Fruit fly (Drosophila melanogaster) whole organism, embryonic: ENCODE data around the gene RacGAP84C.

ENCODE experiments used
- Adf1 ChIP-seq: fragments of 200-800 bp; sonication (Bioruptor generic); IDR thresholded peaks from 2 replicates; pipeline ENCODE4 v1.3.6; 2022; ENCODE audit warnings: missing biosample characterization, missing genetic modification characterization
- CG10366 ChIP-seq: fragments of 200-800 bp; sonication (Bioruptor generic); IDR thresholded peaks from 2 replicates; pipeline ENCODE4 v1.3.6; 2022; ENCODE audit warnings: missing biosample characterization, missing genetic modification characterization
- CG11085 ChIP-seq: fragments of 200-800 bp; sonication (Bioruptor generic); IDR thresholded peaks from 2 replicates; pipeline ENCODE4 v1.3.6; 2022; ENCODE audit warnings: missing biosample characterization, missing genetic modification characterization
- CG11456 ChIP-seq: fragments of 200-800 bp; sonication (Bioruptor generic); IDR thresholded peaks from 3 replicates; pipeline ENCODE4 v1.3.6; 2022; ENCODE audit warnings: missing biosample characterization, missing genetic modification characterization
- CG13624 ChIP-seq: fragments of 200-800 bp; sonication (Bioruptor generic); optimal IDR thresholded peaks from 2 replicates; lab custom pipeline; 2016; ENCODE audit warnings: missing biosample characterization, missing genetic modification characterization
- CG13775 ChIP-seq: fragments of 200-800 bp; sonication (Bioruptor generic); optimal IDR thresholded peaks from 3 replicates; lab custom pipeline; 2017; ENCODE audit warnings: missing biosample characterization, mild to moderate bottlenecking, missing genetic modification characterization
- CG14965 ChIP-seq: fragments of 200-800 bp; sonication (Bioruptor generic); optimal IDR thresholded peaks from 2 replicates; lab custom pipeline; 2016; ENCODE audit warnings: missing biosample characterization, missing genetic modification characterization, borderline replicate concordance
- CG1647 ChIP-seq: fragments of 200-800 bp; sonication (Bioruptor generic); optimal IDR thresholded peaks from 3 replicates; lab custom pipeline; 2016; ENCODE audit warnings: missing biosample characterization, missing genetic modification characterization
- CG2875 ChIP-seq: fragments of 200-800 bp; sonication (Bioruptor generic); optimal IDR thresholded peaks from 2 replicates; lab custom pipeline; 2017; ENCODE audit warnings: missing biosample characterization, mild to moderate bottlenecking, missing genetic modification characterization, missing genetic modification reagents
- CG3163 ChIP-seq: fragments of 200-800 bp; sonication (Bioruptor generic); optimal IDR thresholded peaks from 3 replicates; lab custom pipeline; 2016; ENCODE audit warnings: missing biosample characterization, missing genetic modification characterization
- CG4360 ChIP-seq: fragments of 200-800 bp; sonication (Bioruptor generic); IDR thresholded peaks from 2 replicates; pipeline ENCODE4 v1.3.6; 2022; ENCODE audit warnings: missing biosample characterization, missing genetic modification characterization
- CG5180 ChIP-seq: fragments of 200-800 bp; sonication (Bioruptor generic); optimal IDR thresholded peaks from 3 replicates; lab custom pipeline; 2017; ENCODE audit warnings: missing biosample characterization, missing genetic modification characterization, mild to moderate bottlenecking, moderate library complexity, missing genetic modification reagents
- CG7357 ChIP-seq: fragments of 200-800 bp; sonication (Bioruptor generic); IDR thresholded peaks from 3 replicates; pipeline ENCODE4 v1.3.6; 2022; ENCODE audit warnings: missing biosample characterization, missing genetic modification characterization
- CG7556 ChIP-seq: fragments of 200-800 bp; sonication (Bioruptor generic); optimal IDR thresholded peaks from 2 replicates; lab custom pipeline; 2017; ENCODE audit warnings: missing biosample characterization, mild to moderate bottlenecking, missing genetic modification characterization
- CG9215 ChIP-seq: fragments of 200-800 bp; sonication (Bioruptor generic); IDR thresholded peaks from 2 replicates; pipeline ENCODE4 v1.3.6; 2022; ENCODE audit warnings: missing biosample characterization, missing genetic modification characterization
- CTCF ChIP-seq: fragments of 200-800 bp; sonication (Bioruptor generic); optimal IDR thresholded peaks from 2 replicates; lab custom pipeline; 2017; ENCODE audit warnings: missing biosample characterization, mild to moderate bottlenecking, missing genetic modification characterization, moderate library complexity
- ERR ChIP-seq: fragments of 200-800 bp; sonication (Bioruptor generic); optimal IDR thresholded peaks from 2 replicates; lab custom pipeline; 2016; ENCODE audit warnings: missing biosample characterization, missing genetic modification characterization
- Ets65A ChIP-seq: fragments of 200-800 bp; sonication (Bioruptor generic); peaks from one replicate; lab custom pipeline; 2016; ENCODE audit warnings: missing biosample characterization, missing genetic modification characterization
- Ets97D ChIP-seq: fragments of 200-800 bp; sonication (Bioruptor generic); optimal IDR thresholded peaks from 3 replicates; lab custom pipeline; 2016; ENCODE audit warnings: missing biosample characterization, missing genetic modification characterization
- Hr39 ChIP-seq: fragments of >200 bp; optimal IDR thresholded peaks from 2 replicates; lab custom pipeline; 2017
- NK7.1 ChIP-seq: fragments of 200-800 bp; sonication (Bioruptor generic); optimal IDR thresholded peaks from 3 replicates; lab custom pipeline; 2016; ENCODE audit warnings: missing biosample characterization, missing genetic modification characterization
- Ptx1 ChIP-seq: fragments of 200-800 bp; sonication (Bioruptor generic); IDR thresholded peaks from 2 replicates; pipeline ENCODE4 v1.3.6; 2022; ENCODE audit warnings: missing biosample characterization, missing genetic modification characterization
- Taf1 ChIP-seq: fragments of 200-800 bp; sonication (Bioruptor generic); IDR thresholded peaks from 2 replicates; pipeline ENCODE4 v1.3.6; 2022; ENCODE audit warnings: missing biosample characterization, missing genetic modification characterization
- aop ChIP-seq: fragments of 200-800 bp; sonication (Bioruptor generic); IDR thresholded peaks from 2 replicates; pipeline ENCODE4 v1.3.6; 2022; ENCODE audit warnings: missing biosample characterization, missing genetic modification characterization
- cato ChIP-seq: fragments of 200-800 bp; sonication (Bioruptor generic); optimal IDR thresholded peaks from 2 replicates; lab custom pipeline; 2016; ENCODE audit warnings: missing biosample characterization, missing genetic modification characterization, borderline replicate concordance
- caup ChIP-seq: fragments of 200-800 bp; sonication (Bioruptor generic); optimal IDR thresholded peaks from 3 replicates; lab custom pipeline; 2017; ENCODE audit warnings: missing biosample characterization, mild to moderate bottlenecking, missing genetic modification characterization, moderate library complexity; ENCODE audit not compliant: severe bottlenecking
- dan ChIP-seq: fragments of 200-800 bp; sonication (Bioruptor generic); IDR thresholded peaks from 2 replicates; pipeline ENCODE4 v1.3.6; 2022; ENCODE audit warnings: missing biosample characterization, missing genetic modification characterization
- fd3F ChIP-seq: fragments of 200-800 bp; sonication (Bioruptor generic); optimal IDR thresholded peaks from 2 replicates; lab custom pipeline; 2018; ENCODE audit warnings: missing biosample characterization, mild to moderate bottlenecking, missing genetic modification characterization, moderate library complexity
- ftz-f1 ChIP-seq: fragments of 200-800 bp; sonication (Bioruptor generic); optimal IDR thresholded peaks from 2 replicates; lab custom pipeline; 2016; ENCODE audit warnings: missing biosample characterization, missing genetic modification characterization
- lov ChIP-seq, 2 experiments: fragments of 200-800 bp in 1 of 2; fragments of >200 bp in 1 of 2; sonication (Bioruptor generic) in 1 of 2; IDR thresholded peaks in 1 of 2; optimal IDR thresholded peaks in 1 of 2; 2 replicates in 1 of 2; 3 replicates in 1 of 2; pipeline versions ENCODE4 v1.3.6 to Lab custom; 2017 to 2022; ENCODE audit warnings: missing biosample characterization in 1 of 2, missing genetic modification characterization in 1 of 2
- nom ChIP-seq: fragments of 200-800 bp; sonication (Bioruptor generic); optimal IDR thresholded peaks from 2 replicates; lab custom pipeline; 2017; ENCODE audit warnings: missing biosample characterization, missing genetic modification characterization, mild to moderate bottlenecking, moderate library complexity, missing genetic modification reagents
- ro ChIP-seq: fragments of 200-800 bp; sonication (Bioruptor generic); IDR thresholded peaks from 2 replicates; pipeline ENCODE4 v1.3.6; 2022; ENCODE audit warnings: missing biosample characterization, missing genetic modification characterization
- sc ChIP-seq, 3 experiments: fragments of >200 bp in 2 of 3; fragments of 200-800 bp in 1 of 3; sonication (Bioruptor generic) in 1 of 3; optimal IDR thresholded peaks; 2 replicates in 2 of 3; 3 replicates in 1 of 3; lab custom pipeline; 2017; ENCODE audit warnings: mild to moderate bottlenecking in 1 of 3, missing biosample characterization in 1 of 3, missing genetic modification characterization in 1 of 3, missing genetic modification reagents in 1 of 3
- sqz ChIP-seq: fragments of 200-800 bp; sonication (Bioruptor generic); optimal IDR thresholded peaks from 3 replicates; lab custom pipeline; 2018; ENCODE audit warnings: missing biosample characterization, mild to moderate bottlenecking, missing genetic modification characterization
- tna ChIP-seq: fragments of 200-800 bp; sonication (Bioruptor generic); IDR thresholded peaks from 2 replicates; pipeline ENCODE4 v1.3.6; 2022; ENCODE audit warnings: missing biosample characterization, missing genetic modification characterization; ENCODE audit not compliant: partially characterized antibody
- tx ChIP-seq: fragments of 200-800 bp; sonication (Bioruptor generic); optimal IDR thresholded peaks from 2 replicates; lab custom pipeline; 2016; ENCODE audit warnings: missing biosample characterization, missing genetic modification characterization
- zf30C ChIP-seq: fragments of 200-800 bp; sonication (Bioruptor generic); optimal IDR thresholded peaks from 3 replicates; lab custom pipeline; 2018; ENCODE audit warnings: missing biosample characterization, mild to moderate bottlenecking, missing genetic modification characterization

The RacGAP84C gene

DNA sequence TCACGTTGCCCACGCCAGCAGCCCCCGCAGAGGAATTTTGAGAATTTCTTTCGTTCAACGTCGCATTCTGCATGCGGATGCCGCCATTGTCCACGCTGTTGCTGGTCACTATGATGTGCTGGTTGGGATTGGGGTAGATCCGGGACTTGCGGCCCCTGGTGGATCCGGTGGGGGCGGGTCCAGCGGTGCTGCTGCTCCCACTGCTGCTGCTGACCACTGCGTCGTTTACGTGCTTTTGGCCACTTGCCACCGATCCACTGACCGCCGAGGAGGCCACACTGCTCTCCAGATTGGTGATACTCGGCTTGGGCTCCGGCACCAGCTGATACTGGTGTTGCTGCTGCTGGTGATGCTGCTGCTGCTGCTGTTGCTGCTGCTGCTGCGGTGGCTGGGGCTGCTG is 9.0 kb upstream of the RacGAP84C start (continued):
- no peak for TF ChIP-seq CG3163 (GFP tag; lab: Kevin White, UChicago)

DNA sequence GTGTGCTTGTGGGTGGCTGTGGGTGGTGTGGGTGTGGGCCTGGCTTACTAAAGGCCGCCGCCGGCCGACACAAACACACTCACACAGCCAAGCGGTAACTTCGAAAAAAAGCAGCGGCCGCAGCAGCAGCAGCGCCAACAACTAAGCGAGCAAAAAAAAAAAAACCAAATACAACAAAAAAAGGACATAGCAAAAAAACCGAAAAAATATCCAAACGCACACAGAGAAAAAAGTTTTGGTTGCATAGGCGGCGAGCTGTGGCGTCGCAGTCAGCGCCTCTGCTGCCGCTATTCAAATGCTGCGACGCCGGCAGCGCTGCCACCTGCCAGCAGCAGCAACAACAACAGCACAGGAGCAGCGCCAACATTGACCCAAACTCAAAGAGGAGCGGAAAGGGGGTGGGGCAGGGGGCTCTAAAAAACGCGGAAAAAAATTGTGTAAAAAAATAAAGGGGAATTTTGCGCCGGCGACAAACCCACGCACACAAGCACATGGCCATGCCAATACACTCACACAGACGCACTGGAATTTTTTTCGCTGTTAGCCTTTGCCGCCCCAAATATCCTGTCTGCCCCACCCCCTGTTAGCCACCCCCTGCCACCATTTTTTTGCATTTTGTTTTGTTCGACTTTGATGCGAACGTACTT is 3.4 kb upstream of the RacGAP84C start:
- TF ChIP-seq Ptx1 (no peak), NK7.1 (GFP tag; lab: Kevin White, UChicago) (no peak), ftz-f1 (GFP tag; lab: Kevin White, UChicago) (no peak), zf30C (GFP tag; lab: Kevin White, UChicago) (no peak), cato (GFP tag; lab: Kevin White, UChicago) (no peak), sc (optimal IDR thresholded peaks at IDR 0.05; lab: Kevin White, UChicago) (no peak), sc (GFP tag; optimal IDR thresholded peaks at IDR 0.05; lab: Kevin White, UChicago) (no peak), Taf1 (GFP tag; lab: Robert Waterston, UW) (no peak), Adf1 (GFP tag; lab: Robert Waterston, UW) (peak; percentile 89), CG7556 (GFP tag; lab: Kevin White, UChicago) (no peak), CG7357 (GFP tag; lab: Robert Waterston, UW) (no peak), sqz (peak; percentile 92), CG2875 (GFP tag; lab: Kevin White, UChicago) (no peak), tx (no peak), nom (peak; percentile 23), CG9215 (GFP tag; lab: Robert Waterston, UW) (0 out of 2 replicates have a peak, but pooled peaks have one; percentile 9), CG4360 (GFP tag; lab: Robert Waterston, UW) (0 out of 2 replicates have a peak, but pooled peaks have one; percentile 24), tna (GFP tag; lab: Robert Waterston, UW) (no peak), fd3F (GFP tag; lab: Kevin White, UChicago) (no peak), CG10366 (GFP tag; lab: Robert Waterston, UW) (no peak)
- TF ChIP-seq, all 482 proteins: peak for 5

DNA sequence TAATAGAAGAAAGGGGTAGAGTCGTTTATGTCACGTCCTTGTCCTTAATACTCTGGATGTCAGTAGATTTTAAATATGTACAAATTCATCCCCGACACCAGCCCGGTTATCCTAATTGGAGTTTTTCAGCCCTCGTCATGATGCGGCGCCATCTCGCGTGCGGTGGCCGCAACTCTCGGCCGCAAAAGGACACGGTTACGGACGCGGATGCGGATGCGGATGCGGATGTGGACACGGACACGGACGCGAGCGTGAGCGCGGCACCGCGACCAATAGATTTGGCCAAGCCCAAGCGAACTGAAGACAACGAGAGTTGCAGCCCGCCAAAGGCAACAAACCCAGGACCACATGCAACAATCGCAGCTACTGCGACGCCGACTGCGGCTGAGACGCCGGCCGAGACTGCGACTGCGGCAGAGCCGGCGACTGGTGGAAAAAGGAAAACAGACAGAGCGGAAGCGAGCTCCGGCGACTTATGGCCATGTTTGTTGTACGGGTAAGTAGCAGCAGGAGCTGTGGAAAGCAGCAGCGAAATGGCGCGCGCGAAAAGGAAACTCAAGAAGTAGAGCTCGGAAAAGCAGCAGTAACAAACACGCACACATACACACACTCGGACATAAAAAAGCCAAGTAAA is 18.8 kb downstream of the RacGAP84C start, which contains the start of gene CG42544:
Gene CG42544, plus strand, starts transcription at position 138 of the 634 bp plus-strand sequence.
- TF ChIP-seq lov (optimal IDR thresholded peaks at IDR 0.05; lab: Kevin White, UChicago) (no peak), lov (GFP tag; IDR thresholded peaks at IDR 0.05; lab: Robert Waterston, UW) (0 out of 3 replicates have a peak, but pooled peaks have one; percentile 46), CG14965 (peak; percentile 87), CTCF (peak; percentile 80), dan (0 out of 2 replicates have a peak, but pooled peaks have one; percentile 28), ERR (GFP tag; lab: Kevin White, UChicago) (no peak), CG11456 (GFP tag; lab: Robert Waterston, UW) (0 out of 3 replicates have a peak, but pooled peaks have one; percentile 44), aop (no peak), CG13624 (no peak), CG1647 (GFP tag; lab: Kevin White, UChicago) (no peak), Ets97D (GFP tag; lab: Kevin White, UChicago) (no peak), caup (no peak), CG5180 (GFP tag; lab: Kevin White, UChicago) (no peak), CG11085 (GFP tag; lab: Robert Waterston, UW) (0 out of 2 replicates have a peak, but pooled peaks have one; percentile 7), Ets65A (GFP tag; lab: Kevin White, UChicago) (peak; percentile 57), Hr39 (lab: Kevin White, UChicago) (peak; percentile 98), CG13775 (GFP tag; lab: Kevin White, UChicago) (peak; percentile 91), ro (GFP tag; lab: Robert Waterston, UW) (no peak)
